Worm (Caenorhabditis elegans): Measurements from ENCODE around the gene K11H3.8.

The K11H3.8 gene

ce11 chrIII:9825073-9825828 is 9.7 kb upstream of the K11H3.8 start, which contains the start of gene ZK632.9:
Gene ZK632.9, minus strand, starts transcription at chrIII:9825432.
- no peak for TF ChIP-seq ets-4 (tag; optimal IDR thresholded peaks at IDR 0.05)
- peak; percentile 14 for TF ChIP-seq tbx-2 (tag; optimal IDR thresholded peaks at IDR 0.05)
- no peak for TF ChIP-seq sox-4 (tag; optimal IDR thresholded peaks at IDR 0.05)

DNA sequence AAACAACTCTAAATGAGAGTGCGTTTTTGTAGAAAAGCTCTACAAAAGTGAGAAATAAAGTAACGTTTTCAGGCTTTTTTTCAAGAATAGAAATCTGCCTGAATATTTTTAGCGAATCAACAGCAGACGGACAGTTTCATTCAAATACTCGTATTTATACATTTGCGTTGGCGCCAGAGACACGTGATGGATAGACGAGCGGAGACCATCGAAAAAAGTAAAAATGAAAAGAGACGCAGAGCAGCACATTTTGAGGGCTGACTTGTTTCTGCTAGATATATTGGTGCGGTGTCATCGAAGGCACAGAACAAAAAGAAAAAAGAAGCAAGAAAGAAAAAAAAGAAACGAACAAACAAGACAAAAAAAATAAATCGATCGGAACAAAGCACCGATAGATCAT is 9.0 kb upstream of the K11H3.8 start:
- peak; percentile 55 for TF ChIP-seq hlh-30 (tag; optimal IDR thresholded peaks at IDR 0.05; ENCODE audit: insufficient read depth)
- TF ChIP-seq hlh-6 (tag; optimal IDR thresholded peaks at IDR 0.05) = no peak
- no peak for TF ChIP-seq elt-2 (tag; optimal IDR thresholded peaks at IDR 0.05)
- TF ChIP-seq nfya-1 (tag; optimal IDR thresholded peaks at IDR 0.05) = peak; percentile 3
- TF ChIP-seq ttx-3 (tag; optimal IDR thresholded peaks at IDR 0.05) = no peak
- no peak for TF ChIP-seq sdc-2 (tag; optimal IDR thresholded peaks at IDR 0.05)
- no peak for TF ChIP-seq dmd-4 (tag; optimal IDR thresholded peaks at IDR 0.05; ENCODE audit: borderline replicate concordance)
- no peak for TF ChIP-seq C38D4.7 (GFP tag; optimal IDR thresholded peaks at IDR 0.05)

DNA sequence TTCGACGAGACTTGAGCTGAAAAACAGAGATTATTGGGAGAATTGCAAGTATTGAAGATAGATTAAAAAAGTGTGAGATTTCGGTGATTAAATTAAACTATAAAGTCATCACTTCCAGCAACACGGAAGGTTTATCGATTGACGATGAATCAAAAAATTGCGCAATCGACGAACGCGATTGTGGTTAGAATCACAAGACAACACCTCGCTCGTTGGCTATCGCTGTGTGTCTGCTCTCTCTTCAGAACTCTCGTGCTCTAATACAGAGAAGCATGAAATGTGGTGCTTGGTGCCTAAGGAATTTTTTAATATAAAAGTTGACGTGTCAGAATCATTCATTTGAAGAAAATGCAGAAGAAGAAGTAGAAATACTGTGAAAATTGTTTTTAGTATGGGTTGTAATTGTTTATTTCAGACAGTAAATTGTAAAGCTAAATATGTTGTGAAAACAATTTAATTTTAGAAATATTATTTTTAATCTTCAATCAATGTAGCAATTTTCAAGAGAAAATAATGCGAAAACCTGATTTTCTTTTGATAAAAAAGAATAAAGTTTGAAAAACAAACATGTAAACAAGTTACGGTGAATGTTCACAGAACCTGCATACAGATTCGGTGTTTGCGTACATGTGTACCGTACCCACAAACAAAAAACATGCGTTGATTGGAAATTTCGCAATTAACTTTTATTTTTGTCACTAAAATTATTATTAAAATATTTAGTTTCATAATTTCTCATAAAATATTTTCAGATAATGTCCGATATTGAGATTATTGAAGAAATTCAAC is 7.6 kb upstream of the K11H3.8 start, which contains the start of the genes ZK632.10 and ZK632.11:
Gene ZK632.10, minus strand, starts transcription at position 560 of the 789 bp plus-strand sequence.
Gene ZK632.11, plus strand, starts transcription at position 753 of the 789 bp plus-strand sequence.
- TF ChIP-seq npax-4 (tag; optimal IDR thresholded peaks at IDR 0.05) (no peak), unc-42 (tag; optimal IDR thresholded peaks at IDR 0.05) (no peak), fkh-6 (tag; optimal IDR thresholded peaks at IDR 0.05) (no peak), nfya-1 (tag; optimal IDR thresholded peaks at IDR 0.05) (peak; percentile 18), pha-2 (tag; optimal IDR thresholded peaks at IDR 0.05) (no peak), unc-3 (GFP tag; conservative IDR thresholded peaks at IDR 0.05) (no peak), unc-3 (tag; optimal IDR thresholded peaks at IDR 0.05) (no peak), unc-55 (GFP tag; optimal IDR thresholded peaks at IDR 0.05) (no peak), hlh-30 (tag; optimal IDR thresholded peaks at IDR 0.05; ENCODE audit: insufficient read depth) (peak; percentile 78), rnt-1 (tag; optimal IDR thresholded peaks at IDR 0.05) (peak; percentile 7), eyg-1 (tag; optimal IDR thresholded peaks at IDR 0.05) (no peak), fkh-10 (GFP tag; optimal IDR thresholded peaks at IDR 0.05) (no peak)

- no peak for TF ChIP-seq dmd-4 (tag; optimal IDR thresholded peaks at IDR 0.05; ENCODE audit: borderline replicate concordance)
Observed at ce11 chrIII:9830502-9830901, 4.5 kb upstream of the K11H3.8 start, which contains the start of gene ZK632.12. Gene ZK632.12, plus strand, starts transcription at chrIII:9830802.

- TF ChIP-seq ztf-16 (tag; optimal IDR thresholded peaks at IDR 0.05) (no peak), mec-3 (tag; optimal IDR thresholded peaks at IDR 0.05; ENCODE audit: borderline replicate concordance) (no peak)
Observed at ce11 chrIII:9832569-9832968, 2.4 kb upstream of the K11H3.8 start.

- no peak for TF ChIP-seq unc-3 (GFP tag; conservative IDR thresholded peaks at IDR 0.05)
- TF ChIP-seq unc-3 (tag; optimal IDR thresholded peaks at IDR 0.05) = no peak
- no peak for TF ChIP-seq ceh-31 (tag; optimal IDR thresholded peaks at IDR 0.05)
- no peak for TF ChIP-seq hlh-13 (GFP tag; optimal IDR thresholded peaks at IDR 0.05)
- TF ChIP-seq tbx-2 (tag; optimal IDR thresholded peaks at IDR 0.05) = no peak
Observed at ce11 chrIII:9843715-9844114, 8.7 kb downstream of the K11H3.8 start, which contains the start of gene K11H3.5. Gene K11H3.5, plus strand, starts transcription at chrIII:9843768.

- TF ChIP-seq ceh-22 (tag; optimal IDR thresholded peaks at IDR 0.05) (no peak), sox-2 (GFP tag; IDR thresholded peaks at IDR 0.05) (no peak), dve-1 (tag; optimal IDR thresholded peaks at IDR 0.05) (no peak), C08G9.2 (tag; optimal IDR thresholded peaks at IDR 0.05) (no peak), hlh-30 (tag; optimal IDR thresholded peaks at IDR 0.05; ENCODE audit: insufficient read depth) (no peak)
Observed at ce11 chrIII:9846093-9846492, 11.1 kb downstream of the K11H3.8 start, which contains the start of gene K11H3.2. Gene K11H3.2, plus strand, starts transcription at chrIII:9846393.
